Worm (Caenorhabditis elegans) whole organism, L4 larva: ENCODE data around the gene let-767.

Experiments
- ama-1 ChIP-seq: fragments of 150-350 bp; optimal IDR thresholded peaks from 2 replicates; lab custom pipeline; 2014; ENCODE audit warnings: inconsistent platforms, mixed read lengths
- spr-1 ChIP-seq: sonication (generic microtip); optimal IDR thresholded peaks from 2 replicates; lab custom pipeline; 2016; ENCODE audit warnings: mild to moderate bottlenecking, missing genetic modification characterization, missing compliant biosample characterization
- ztf-11 ChIP-seq: fragments of 150-350 bp; optimal IDR thresholded peaks from 2 replicates; lab custom pipeline; 2014; ENCODE audit warnings: missing biosample characterization, missing genetic modification characterization

DNA sequence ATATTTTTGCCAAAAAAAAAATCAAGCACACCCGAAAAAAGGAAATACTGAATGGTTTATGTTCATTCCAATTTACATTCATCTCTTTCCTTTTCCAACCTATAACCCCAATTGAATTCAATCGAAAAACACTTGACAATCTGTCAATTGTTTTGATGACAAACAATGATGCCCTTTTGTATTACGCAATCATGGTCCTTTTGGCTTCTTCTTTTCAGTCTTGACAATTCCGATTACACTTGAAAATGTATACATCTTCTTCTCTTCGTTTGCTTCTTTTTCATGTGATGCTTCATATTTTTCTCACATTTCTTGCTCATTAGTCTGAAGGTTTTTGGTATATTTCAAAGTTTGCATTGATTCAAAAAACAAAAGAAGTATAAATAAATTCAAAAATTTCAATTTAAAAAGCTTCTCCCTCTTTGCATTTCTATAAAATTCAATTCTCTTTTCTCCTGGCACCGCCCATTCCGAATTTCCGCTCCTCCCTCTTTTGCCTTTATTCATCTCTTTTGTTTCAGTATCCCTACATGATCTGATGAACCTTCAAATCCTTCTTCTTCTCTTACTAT, 8.5 kb downstream of the let-767 start, which contains the start of gene C56G2.4:
- TF ChIP-seq spr-1 (tag; lab: Kevin White, UChicago) (no peak), ztf-11 (no peak), ama-1 (no peak)
